Fruit fly (Drosophila melanogaster) whole organism, prepupa: ENCODE measurements around the gene CG4301.
A peak's percentile ranks its signal among the peaks of the same experiment; 100 is the strongest.

Experiments
- Blimp-1 ChIP-seq: fragments of 200-800 bp; sonication (Bioruptor generic); optimal IDR thresholded peaks from 3 replicates; lab custom pipeline; 2017; ENCODE audit warnings: missing biosample characterization, missing genetic modification characterization, mild to moderate bottlenecking, moderate library complexity, missing genetic modification reagents
- CG11294 ChIP-seq: fragments of 200-800 bp; sonication (Bioruptor generic); IDR thresholded peaks from 2 replicates; pipeline ENCODE4 v1.3.6; 2022; ENCODE audit warnings: missing biosample characterization, missing genetic modification characterization
- CG11762 ChIP-seq: fragments of 200-800 bp; sonication (Bioruptor generic); optimal IDR thresholded peaks from 3 replicates; lab custom pipeline; 2016; ENCODE audit warnings: missing biosample characterization, missing genetic modification characterization; ENCODE audit not compliant: insufficient read depth
- CG11902 ChIP-seq: fragments of 200-800 bp; sonication (Bioruptor generic); optimal IDR thresholded peaks from 3 replicates; lab custom pipeline; 2016; ENCODE audit warnings: missing biosample characterization, missing genetic modification characterization
- CG1621 ChIP-seq: fragments of 200-800 bp; sonication (Bioruptor generic); optimal IDR thresholded peaks from 3 replicates; lab custom pipeline; 2018; ENCODE audit warnings: missing biosample characterization, mild to moderate bottlenecking, missing genetic modification characterization
- CG16779 ChIP-seq: fragments of 200-800 bp; sonication (Bioruptor generic); optimal IDR thresholded peaks from 3 replicates; lab custom pipeline; 2017; ENCODE audit warnings: missing biosample characterization, mild to moderate bottlenecking, missing genetic modification characterization
- CG31627 ChIP-seq: fragments of 200-800 bp; sonication (Bioruptor generic); optimal IDR thresholded peaks from 3 replicates; lab custom pipeline; 2016; ENCODE audit warnings: missing biosample characterization, missing genetic modification characterization
- CG32006 ChIP-seq: fragments of 200-800 bp; sonication (Bioruptor generic); optimal IDR thresholded peaks from 3 replicates; lab custom pipeline; 2017; ENCODE audit warnings: missing biosample characterization, mild to moderate bottlenecking, missing genetic modification characterization
- CG34406 ChIP-seq: fragments of 200-800 bp; sonication (Bioruptor generic); optimal IDR thresholded peaks from 3 replicates; lab custom pipeline; 2016; ENCODE audit warnings: missing biosample characterization, missing genetic modification characterization
- CG6163 ChIP-seq: fragments of 200-800 bp; sonication (Bioruptor generic); IDR thresholded peaks from 3 replicates; pipeline ENCODE4 v1.3.6; 2022; ENCODE audit warnings: missing biosample characterization, missing genetic modification characterization
- CG6276 ChIP-seq: fragments of 200-800 bp; sonication (Bioruptor generic); optimal IDR thresholded peaks from 2 replicates; lab custom pipeline; 2017; ENCODE audit warnings: missing biosample characterization, mild to moderate bottlenecking, missing genetic modification characterization
- CG6792 ChIP-seq: fragments of 200-800 bp; sonication (Bioruptor generic); optimal IDR thresholded peaks from 3 replicates; lab custom pipeline; 2016; ENCODE audit warnings: missing biosample characterization, missing genetic modification characterization
- CG6854 ChIP-seq: fragments of 200-800 bp; sonication (Bioruptor generic); optimal IDR thresholded peaks from 2 replicates; lab custom pipeline; 2017; ENCODE audit warnings: missing biosample characterization, mild to moderate bottlenecking, missing genetic modification characterization
- CG7368 ChIP-seq: fragments of 200-800 bp; sonication (Bioruptor generic); optimal IDR thresholded peaks from 3 replicates; lab custom pipeline; 2016; ENCODE audit warnings: missing biosample characterization, missing genetic modification characterization
- CG8119 ChIP-seq: fragments of 200-800 bp; sonication (Bioruptor generic); IDR thresholded peaks from 3 replicates; pipeline ENCODE4 v1.3.6; 2022; ENCODE audit warnings: missing biosample characterization, missing genetic modification characterization
- CG8319 ChIP-seq: fragments of 200-800 bp; sonication (Bioruptor generic); optimal IDR thresholded peaks from 3 replicates; lab custom pipeline; 2016; ENCODE audit warnings: missing biosample characterization, missing genetic modification characterization
- CG8632 ChIP-seq: fragments of 200-800 bp; sonication (Bioruptor generic); optimal IDR thresholded peaks from 3 replicates; lab custom pipeline; 2016; ENCODE audit warnings: missing biosample characterization, missing genetic modification characterization
- CG9139 ChIP-seq: fragments of 200-800 bp; sonication (Bioruptor generic); optimal IDR thresholded peaks from 3 replicates; lab custom pipeline; 2017; ENCODE audit warnings: missing biosample characterization, mild to moderate bottlenecking, missing genetic modification characterization
- Eip75B ChIP-seq: fragments of 200-800 bp; sonication (Bioruptor generic); optimal IDR thresholded peaks from 3 replicates; lab custom pipeline; 2016; ENCODE audit warnings: missing biosample characterization, missing genetic modification characterization
- Eip78C ChIP-seq: fragments of 200-800 bp; sonication (Bioruptor generic); peaks from one replicate; lab custom pipeline; 2016; ENCODE audit warnings: missing biosample characterization, missing genetic modification characterization
- Eip93F ChIP-seq: fragments of 200-800 bp; sonication (Bioruptor generic); optimal IDR thresholded peaks from 2 replicates; lab custom pipeline; 2016; ENCODE audit warnings: missing biosample characterization, mild to moderate bottlenecking, missing genetic modification characterization
- Gug ChIP-seq: fragments of 200-800 bp; sonication (Bioruptor generic); IDR thresholded peaks from 2 replicates; pipeline ENCODE4 v1.3.6; 2022; ENCODE audit warnings: missing biosample characterization, missing genetic modification characterization
- Hr38 ChIP-seq: sonication (Bioruptor generic); optimal IDR thresholded peaks from 2 replicates; lab custom pipeline; 2016; ENCODE audit warnings: missing biosample characterization, missing genetic modification characterization
- Hr39 ChIP-seq: fragments of 200-800 bp; sonication (Bioruptor generic); optimal IDR thresholded peaks from 2 replicates; lab custom pipeline; 2016; ENCODE audit warnings: missing biosample characterization, missing genetic modification characterization
- Lpt ChIP-seq: fragments of 200-800 bp; sonication (Bioruptor generic); optimal IDR thresholded peaks from 3 replicates; lab custom pipeline; 2016; ENCODE audit warnings: missing biosample characterization, missing genetic modification characterization
- Met ChIP-seq: fragments of 200-800 bp; sonication (Bioruptor generic); optimal IDR thresholded peaks from 3 replicates; lab custom pipeline; 2016; ENCODE audit warnings: missing biosample characterization, missing genetic modification characterization
- OdsH ChIP-seq: fragments of 200-800 bp; sonication (Bioruptor generic); optimal IDR thresholded peaks from 3 replicates; lab custom pipeline; 2016; ENCODE audit warnings: missing biosample characterization, missing genetic modification characterization
- Smox ChIP-seq: fragments of 200-800 bp; sonication (Bioruptor generic); optimal IDR thresholded peaks from 3 replicates; lab custom pipeline; 2016; ENCODE audit warnings: missing biosample characterization, missing genetic modification characterization
- Sox14 ChIP-seq: fragments of 200-800 bp; sonication (Bioruptor generic); optimal IDR thresholded peaks from 3 replicates; lab custom pipeline; 2016; ENCODE audit warnings: missing biosample characterization, missing genetic modification characterization
- Sox15 ChIP-seq: fragments of 200-800 bp; sonication (Bioruptor generic); optimal IDR thresholded peaks from 3 replicates; lab custom pipeline; 2016; ENCODE audit warnings: missing biosample characterization, missing genetic modification characterization
- eg ChIP-seq: fragments of 200-800 bp; sonication (Bioruptor generic); IDR thresholded peaks from 3 replicates; pipeline ENCODE4 v1.3.6; 2022; ENCODE audit warnings: missing biosample characterization, missing genetic modification characterization
- esn ChIP-seq: fragments of 200-800 bp; sonication (Bioruptor generic); optimal IDR thresholded peaks from 2 replicates; lab custom pipeline; 2016; ENCODE audit warnings: missing biosample characterization, mild to moderate bottlenecking, missing genetic modification characterization, moderate library complexity
- fd59A ChIP-seq: fragments of 200-800 bp; sonication (Bioruptor generic); optimal IDR thresholded peaks from 2 replicates; lab custom pipeline; 2017; ENCODE audit warnings: missing biosample characterization, mild to moderate bottlenecking, missing genetic modification characterization, missing genetic modification reagents
- fd85E ChIP-seq: fragments of 200-800 bp; sonication (Bioruptor generic); optimal IDR thresholded peaks from 3 replicates; lab custom pipeline; 2016; ENCODE audit warnings: missing biosample characterization, missing genetic modification characterization
- fkh ChIP-seq: fragments of 200-800 bp; sonication (Bioruptor generic); optimal IDR thresholded peaks from 3 replicates; lab custom pipeline; 2017; ENCODE audit warnings: missing biosample characterization, mild to moderate bottlenecking, missing genetic modification characterization, moderate library complexity
- lz ChIP-seq: fragments of 200-800 bp; sonication (Bioruptor generic); optimal IDR thresholded peaks from 3 replicates; lab custom pipeline; 2016; ENCODE audit warnings: missing biosample characterization, missing genetic modification characterization
- pdm3 ChIP-seq: fragments of 200-800 bp; sonication (Bioruptor generic); optimal IDR thresholded peaks from 3 replicates; lab custom pipeline; 2016; ENCODE audit warnings: missing biosample characterization, missing genetic modification characterization
- salr ChIP-seq, 2 experiments: fragments of 200-800 bp; sonication (Bioruptor generic); optimal IDR thresholded peaks; 3 replicates each; lab custom pipeline; 2016 to 2018; ENCODE audit warnings: missing biosample characterization in 2 of 2, missing genetic modification characterization in 2 of 2, mild to moderate bottlenecking in 1 of 2
- spab ChIP-seq: fragments of 200-800 bp; sonication (Bioruptor generic); optimal IDR thresholded peaks from 2 replicates; lab custom pipeline; 2017; ENCODE audit warnings: missing biosample characterization, mild to moderate bottlenecking, missing genetic modification characterization, missing genetic modification reagents
- svp ChIP-seq: fragments of 200-800 bp; sonication (Bioruptor generic); peaks from one replicate; lab custom pipeline; 2016; ENCODE audit warnings: missing biosample characterization, missing genetic modification characterization
- vri ChIP-seq: fragments of 200-800 bp; sonication (Bioruptor generic); optimal IDR thresholded peaks from 3 replicates; lab custom pipeline; 2016; ENCODE audit warnings: missing biosample characterization, mild to moderate bottlenecking, missing genetic modification characterization

The CG4301 gene

DNA sequence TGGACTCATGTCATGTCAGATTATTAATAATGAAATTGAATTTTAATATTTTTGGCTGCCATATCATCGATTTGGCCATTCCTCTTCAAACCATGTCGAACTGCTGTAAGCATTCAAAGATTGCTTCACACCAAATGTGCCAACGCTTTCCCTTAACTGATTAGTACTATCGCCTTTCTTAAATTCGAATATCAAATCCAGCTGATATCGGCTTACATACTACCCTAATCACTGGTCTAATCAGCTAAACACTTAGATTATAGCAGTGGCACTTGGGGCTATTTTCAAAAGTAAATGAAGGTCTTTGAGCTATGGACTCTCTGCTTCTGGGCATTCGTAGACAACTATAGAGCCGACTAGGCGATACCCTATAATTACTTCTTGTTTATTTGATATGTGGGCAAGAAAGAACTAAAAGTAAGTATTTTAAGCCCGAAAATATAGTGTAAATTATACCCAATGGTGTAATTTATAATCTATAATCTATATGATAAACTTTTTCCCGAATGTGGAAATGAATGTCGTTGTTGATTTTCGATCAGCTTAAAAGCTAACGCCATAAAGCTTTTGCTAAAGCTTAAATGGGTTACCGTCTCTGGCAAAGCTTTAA lies 1.4 kb upstream of the CG4301 start (continued):
- peak; percentile 64 for TF ChIP-seq CG34406 (GFP tag; lab: Kevin White, UChicago)
- TF ChIP-seq svp (GFP tag; lab: Kevin White, UChicago): peak; percentile 86
- no peak for TF ChIP-seq CG9139 (GFP tag; lab: Kevin White, UChicago)
- TF ChIP-seq fd59A (GFP tag; lab: Kevin White, UChicago): no peak
- TF ChIP-seq Hr38 (GFP tag; lab: Kevin White, UChicago): no peak
- peak; percentile 84 for TF ChIP-seq CG8119 (GFP tag; lab: Robert Waterston, UW)
- TF ChIP-seq CG7368 (GFP tag; lab: Kevin White, UChicago): peak; percentile 41
- peak; percentile 89 for TF ChIP-seq eg (GFP tag; lab: Robert Waterston, UW)
- peak; percentile 79 for TF ChIP-seq CG11294 (GFP tag; lab: Robert Waterston, UW)
- peak; percentile 41 for TF ChIP-seq CG16779 (tag; lab: Kevin White, UChicago)
- TF ChIP-seq fd85E (GFP tag; lab: Kevin White, UChicago): no peak
- no peak for TF ChIP-seq Met
- peak; percentile 75 for TF ChIP-seq Gug (GFP tag; lab: Robert Waterston, UW)
- TF ChIP-seq CG6163 (GFP tag; lab: Robert Waterston, UW): peak; percentile 82
- TF ChIP-seq CG8632: peak; percentile 66
- TF ChIP-seq Hr39 (GFP tag; lab: Kevin White, UChicago): no peak
- no peak for TF ChIP-seq Blimp-1 (GFP tag; lab: Kevin White, UChicago)
- peak; percentile 46 for TF ChIP-seq CG31627
- no peak for TF ChIP-seq OdsH
- TF ChIP-seq CG11902 (GFP tag; lab: Kevin White, UChicago): peak; percentile 18
- peak; percentile 79 for TF ChIP-seq CG32006 (GFP tag; lab: Kevin White, UChicago)
- TF ChIP-seq Smox (GFP tag; lab: Kevin White, UChicago): no peak
- TF ChIP-seq spab (GFP tag; lab: Kevin White, UChicago): no peak
- peak; percentile 54 for TF ChIP-seq CG11762 (GFP tag; lab: Kevin White, UChicago)
- TF ChIP-seq pdm3 (GFP tag; lab: Kevin White, UChicago): peak; percentile 80

DNA sequence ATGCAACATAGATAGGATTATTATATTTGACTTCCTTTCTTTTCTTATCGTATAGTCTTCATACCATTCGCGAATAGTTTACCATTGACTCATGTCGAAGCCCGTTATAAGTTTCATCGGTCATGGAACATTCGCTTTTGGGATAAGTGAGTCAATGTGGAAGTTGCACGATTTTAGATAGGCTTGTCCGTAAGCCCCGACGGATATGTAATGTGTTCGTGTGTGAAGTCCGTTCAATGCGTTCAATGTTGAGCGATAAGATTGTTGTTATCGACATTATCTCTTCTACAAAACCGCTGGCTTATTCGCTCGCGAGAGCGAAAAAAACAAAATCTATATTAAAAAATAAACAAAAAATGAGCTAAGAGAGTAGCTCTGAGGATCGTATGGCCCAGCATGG lies 506 bp upstream of the CG4301 start, which contains the start of gene CG9981:
TSS of gene CG9981 (minus strand) at position 320 of the 400 bp plus-strand sequence.
- TF ChIP-seq spab (GFP tag; lab: Kevin White, UChicago) (no peak), lz (GFP tag; lab: Kevin White, UChicago) (no peak), svp (GFP tag; lab: Kevin White, UChicago) (peak; percentile 53), CG6792 (GFP tag; lab: Kevin White, UChicago) (no peak), CG6854 (GFP tag; lab: Kevin White, UChicago) (no peak), Eip93F (GFP tag; lab: Kevin White, UChicago) (no peak), vri (GFP tag; lab: Kevin White, UChicago) (peak; percentile 21)

DNA sequence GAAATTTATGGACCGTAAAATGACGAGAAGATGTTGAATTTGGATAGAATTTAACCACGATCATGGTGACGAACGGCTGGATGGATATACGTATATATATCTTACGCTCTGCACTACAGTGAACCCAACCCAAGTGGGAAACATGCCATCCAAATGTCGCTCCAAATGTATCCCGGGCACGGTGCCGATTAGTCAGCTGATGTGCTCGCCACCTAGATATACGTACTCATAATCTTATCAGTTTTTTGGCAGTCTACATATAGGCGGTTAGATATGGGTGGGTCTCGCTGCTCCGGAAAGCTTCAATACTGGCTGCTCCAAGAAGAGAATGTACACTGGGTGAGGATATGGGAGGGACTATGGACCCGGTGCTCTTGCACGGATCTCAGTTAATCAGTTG lies 774 bp downstream of the CG4301 start:
- peak; percentile 46 for TF ChIP-seq Eip78C (GFP tag; lab: Kevin White, UChicago)
- TF ChIP-seq CG6854 (GFP tag; lab: Kevin White, UChicago): no peak

DNA sequence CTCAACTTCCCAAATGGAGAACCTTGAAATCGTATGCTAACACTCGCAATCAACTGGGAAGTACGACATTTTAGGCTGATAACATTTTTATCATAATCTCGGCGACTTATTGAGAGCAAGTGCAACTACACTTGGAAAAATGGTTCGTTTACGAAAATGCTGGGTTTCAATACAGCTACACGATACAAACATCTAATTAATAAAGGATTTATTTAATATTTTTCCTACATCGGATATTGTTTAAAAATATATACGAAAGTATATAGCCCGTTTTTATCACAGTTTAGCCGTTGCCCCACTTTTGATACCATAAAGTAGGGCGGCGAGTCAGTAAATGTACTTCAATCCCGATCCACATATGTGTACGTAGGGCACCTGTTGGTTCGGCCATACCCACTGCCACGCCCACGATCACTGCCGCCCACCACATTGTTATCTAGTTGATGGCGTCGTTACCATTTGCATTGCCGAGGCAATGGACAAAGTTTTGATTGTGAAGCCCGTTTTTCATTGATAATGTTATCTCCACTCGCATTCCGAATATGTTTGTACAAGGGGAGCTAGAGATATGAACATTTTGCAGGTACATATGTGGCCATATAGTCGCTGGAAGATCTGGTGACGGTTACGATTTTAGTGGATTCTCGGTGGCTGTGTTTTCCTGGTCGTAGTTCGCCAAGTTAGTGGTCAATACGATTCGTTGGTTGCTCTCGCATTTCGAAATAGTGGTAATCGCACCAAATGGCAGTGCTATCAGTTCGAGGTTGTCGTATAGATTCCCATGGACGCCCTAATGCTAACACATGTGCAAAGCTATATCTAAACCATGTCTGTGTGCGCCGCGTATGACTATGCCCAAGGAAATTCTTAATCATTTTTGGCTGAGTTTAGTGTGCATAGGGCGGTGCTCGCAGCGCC lies 9.4 kb downstream of the CG4301 start, which contains the start of gene Traf-like:
TSS of gene Traf-like (plus strand) at position 596 of the 918 bp plus-strand sequence.
- TF ChIP-seq esn (GFP tag; lab: Kevin White, UChicago): peak; percentile 5
- TF ChIP-seq Lpt (GFP tag; lab: Kevin White, UChicago): no peak
- TF ChIP-seq salr (GFP tag; optimal IDR thresholded peaks at IDR 0.05; lab: Kevin White, UChicago): no peak
- TF ChIP-seq eg (GFP tag; lab: Robert Waterston, UW): no peak
- TF ChIP-seq Hr38 (GFP tag; lab: Kevin White, UChicago): no peak
- no peak for TF ChIP-seq CG6276 (GFP tag; lab: Kevin White, UChicago)
- no peak for TF ChIP-seq fd59A (GFP tag; lab: Kevin White, UChicago)
- TF ChIP-seq Eip75B (GFP tag; lab: Kevin White, UChicago): peak; percentile 50
- no peak for TF ChIP-seq Eip93F (GFP tag; lab: Kevin White, UChicago)
- TF ChIP-seq Hr39 (GFP tag; lab: Kevin White, UChicago): no peak
- no peak for TF ChIP-seq CG6854 (GFP tag; lab: Kevin White, UChicago)
- no peak for TF ChIP-seq CG1621
- TF ChIP-seq spab (GFP tag; lab: Kevin White, UChicago): no peak
- no peak for TF ChIP-seq Sox14 (GFP tag; lab: Kevin White, UChicago)
- no peak for TF ChIP-seq CG31627
- TF ChIP-seq CG9139 (GFP tag; lab: Kevin White, UChicago): no peak
- no peak for TF ChIP-seq CG8319 (GFP tag; lab: Kevin White, UChicago)
- peak; percentile 13 for TF ChIP-seq lz (GFP tag; lab: Kevin White, UChicago)
- no peak for TF ChIP-seq Smox (GFP tag; lab: Kevin White, UChicago)
- TF ChIP-seq Sox15 (GFP tag; lab: Kevin White, UChicago): no peak
- no peak for TF ChIP-seq CG34406 (GFP tag; lab: Kevin White, UChicago)
- no peak for TF ChIP-seq CG6163 (GFP tag; lab: Robert Waterston, UW)
- no peak for TF ChIP-seq CG8119 (GFP tag; lab: Robert Waterston, UW)
- peak; percentile 38 for TF ChIP-seq fkh (GFP tag; lab: Kevin White, UChicago)
- TF ChIP-seq CG11902 (GFP tag; lab: Kevin White, UChicago): no peak
